Fruit fly (Drosophila melanogaster) whole organism, embryonic: ENCODE data around the gene Stat92E.

Experiments used
- Abd-B ChIP-seq: fragments of 200-800 bp; sonication (Bioruptor generic); optimal IDR thresholded peaks from 2 replicates; lab custom pipeline; 2018; ENCODE audit warnings: missing biosample characterization, mild to moderate bottlenecking, missing genetic modification characterization, moderate library complexity
- Blimp-1 ChIP-seq: fragments of 200-800 bp; sonication (Bioruptor generic); optimal IDR thresholded peaks from 3 replicates; lab custom pipeline; 2018; ENCODE audit warnings: missing biosample characterization, missing genetic modification characterization, mild to moderate bottlenecking, moderate library complexity, missing genetic modification reagents
- BtbVII ChIP-seq: fragments of 200-800 bp; sonication (Bioruptor generic); optimal IDR thresholded peaks from 3 replicates; lab custom pipeline; 2017; ENCODE audit warnings: missing biosample characterization, mild to moderate bottlenecking, missing genetic modification characterization
- CG11093 ChIP-seq: fragments of 200-800 bp; sonication (Bioruptor generic); IDR thresholded peaks from 3 replicates; pipeline ENCODE4 v1.3.6; 2022; ENCODE audit warnings: missing biosample characterization, missing genetic modification characterization
- CG12071 ChIP-seq: fragments of 200-800 bp; sonication (Bioruptor generic); optimal IDR thresholded peaks from 3 replicates; lab custom pipeline; 2018; ENCODE audit warnings: missing biosample characterization, mild to moderate bottlenecking, missing genetic modification characterization
- CG1233 ChIP-seq: fragments of 200-800 bp; sonication (Bioruptor generic); optimal IDR thresholded peaks from 4 replicates; lab custom pipeline; 2018; ENCODE audit warnings: missing biosample characterization, mild to moderate bottlenecking, missing genetic modification characterization
- CG12744 ChIP-seq: fragments of 200-800 bp; sonication (Bioruptor generic); optimal IDR thresholded peaks from 2 replicates; lab custom pipeline; 2016; ENCODE audit warnings: missing biosample characterization, missing genetic modification characterization
- CG13123 ChIP-seq: fragments of 200-800 bp; sonication (Bioruptor generic); optimal IDR thresholded peaks from 2 replicates; lab custom pipeline; 2016; ENCODE audit warnings: missing biosample characterization, missing genetic modification characterization
- CG14014 ChIP-seq: fragments of 200-800 bp; sonication (Bioruptor generic); IDR thresholded peaks from 2 replicates; pipeline ENCODE4 v1.3.6; 2022; ENCODE audit warnings: missing biosample characterization, missing genetic modification characterization
- CG14441 ChIP-seq: fragments of 200-800 bp; sonication (Bioruptor generic); IDR thresholded peaks from 2 replicates; pipeline ENCODE4 v1.3.6; 2022; ENCODE audit warnings: missing biosample characterization, missing genetic modification characterization
- CG1602 ChIP-seq: fragments of 200-800 bp; sonication (Bioruptor generic); optimal IDR thresholded peaks from 3 replicates; lab custom pipeline; 2016; ENCODE audit warnings: missing biosample characterization, missing genetic modification characterization
- CG17361 ChIP-seq: fragments of 200-800 bp; sonication (Bioruptor generic); IDR thresholded peaks from 3 replicates; pipeline ENCODE4 v1.3.6; 2022; ENCODE audit warnings: missing biosample characterization, missing genetic modification characterization
- CG18764 ChIP-seq: fragments of 200-800 bp; sonication (Bioruptor generic); optimal IDR thresholded peaks from 3 replicates; lab custom pipeline; 2016; ENCODE audit warnings: missing biosample characterization, missing genetic modification characterization
- CG2199 ChIP-seq: fragments of 200-800 bp; sonication (Bioruptor generic); IDR thresholded peaks from 3 replicates; pipeline ENCODE4 v1.3.6; 2022; ENCODE audit warnings: missing biosample characterization, missing genetic modification characterization
- CG2712 ChIP-seq: fragments of 200-800 bp; optimal IDR thresholded peaks from 3 replicates; lab custom pipeline; 2019; ENCODE audit warnings: missing biosample characterization, mild to moderate bottlenecking, missing genetic modification characterization, moderate library complexity
- CG30403 ChIP-seq: fragments of 200-800 bp; sonication (Bioruptor generic); optimal IDR thresholded peaks from 3 replicates; lab custom pipeline; 2016; ENCODE audit warnings: missing biosample characterization, missing genetic modification characterization
- CG32772 ChIP-seq: fragments of 200-800 bp; sonication (Bioruptor generic); IDR thresholded peaks from 2 replicates; pipeline ENCODE4 v1.3.6; 2022; ENCODE audit warnings: missing biosample characterization, missing genetic modification characterization
- CG33557 ChIP-seq: fragments of 200-800 bp; sonication (Bioruptor generic); optimal IDR thresholded peaks from 2 replicates; lab custom pipeline; 2019; ENCODE audit warnings: missing biosample characterization, mild to moderate bottlenecking, missing genetic modification characterization, moderate library complexity
- CG4854 ChIP-seq: fragments of 200-800 bp; sonication (Bioruptor generic); optimal IDR thresholded peaks from 2 replicates; lab custom pipeline; 2016; ENCODE audit warnings: missing biosample characterization, missing genetic modification characterization, inconsistent platforms
- CG5180 ChIP-seq: fragments of 200-800 bp; sonication (Bioruptor generic); optimal IDR thresholded peaks from 3 replicates; lab custom pipeline; 2017; ENCODE audit warnings: missing biosample characterization, missing genetic modification characterization, mild to moderate bottlenecking, moderate library complexity, missing genetic modification reagents
- CG6654 ChIP-seq: fragments of 200-800 bp; sonication (Bioruptor generic); optimal IDR thresholded peaks from 2 replicates; lab custom pipeline; 2017; ENCODE audit warnings: missing biosample characterization, mild to moderate bottlenecking, missing genetic modification characterization
- CG7357 ChIP-seq: fragments of 200-800 bp; sonication (Bioruptor generic); IDR thresholded peaks from 3 replicates; pipeline ENCODE4 v1.3.6; 2022; ENCODE audit warnings: missing biosample characterization, missing genetic modification characterization
- Dip3 ChIP-seq: fragments of 200-800 bp; sonication (Bioruptor generic); optimal IDR thresholded peaks from 3 replicates; lab custom pipeline; 2016; ENCODE audit warnings: missing biosample characterization, missing genetic modification characterization
- Hey ChIP-seq: fragments of 200-800 bp; sonication (Bioruptor generic); optimal IDR thresholded peaks from 3 replicates; lab custom pipeline; 2018; ENCODE audit warnings: missing biosample characterization, mild to moderate bottlenecking, missing genetic modification characterization
- Hr39 ChIP-seq: fragments of >200 bp; optimal IDR thresholded peaks from 2 replicates; lab custom pipeline; 2017
- MBD-R2 ChIP-seq: fragments of 200-800 bp; sonication (Bioruptor generic); IDR thresholded peaks from 2 replicates; pipeline ENCODE4 v1.3.6; 2022; ENCODE audit warnings: missing biosample characterization, missing genetic modification characterization
- Myb ChIP-seq: fragments of 200-800 bp; sonication (Bioruptor generic); optimal IDR thresholded peaks from 2 replicates; lab custom pipeline; 2016; ENCODE audit warnings: missing biosample characterization, missing genetic modification characterization
- NK7.1 ChIP-seq: fragments of 200-800 bp; sonication (Bioruptor generic); optimal IDR thresholded peaks from 3 replicates; lab custom pipeline; 2016; ENCODE audit warnings: missing biosample characterization, missing genetic modification characterization
- Oli ChIP-seq: fragments of 200-800 bp; sonication (Bioruptor generic); optimal IDR thresholded peaks from 2 replicates; lab custom pipeline; 2018; ENCODE audit warnings: missing biosample characterization, mild to moderate bottlenecking, missing genetic modification characterization, moderate library complexity
- Rx ChIP-seq: fragments of 200-800 bp; sonication (Bioruptor generic); IDR thresholded peaks from 2 replicates; pipeline ENCODE4 v1.3.6; 2022; ENCODE audit warnings: missing biosample characterization, missing genetic modification characterization
- Sin3A ChIP-seq: fragments of >200 bp; optimal IDR thresholded peaks from 2 replicates; lab custom pipeline; 2018
- Sox102F ChIP-seq: fragments of 200-800 bp; sonication (Bioruptor generic); optimal IDR thresholded peaks from 2 replicates; lab custom pipeline; 2018; ENCODE audit warnings: missing biosample characterization, mild to moderate bottlenecking, missing genetic modification characterization, moderate library complexity
- Sry-δ ChIP-seq: fragments of 200-800 bp; sonication (Bioruptor generic); optimal IDR thresholded peaks from 2 replicates; lab custom pipeline; 2016; ENCODE audit warnings: missing biosample characterization, missing genetic modification characterization
- Ssrp ChIP-seq: fragments of 200-800 bp; sonication (Bioruptor generic); optimal IDR thresholded peaks from 2 replicates; lab custom pipeline; 2018; ENCODE audit warnings: missing biosample characterization, mild to moderate bottlenecking, missing genetic modification characterization, moderate library complexity
- ato ChIP-seq: fragments of 200-800 bp; sonication (Bioruptor generic); IDR thresholded peaks from 2 replicates; pipeline ENCODE4 v1.3.6; 2022; ENCODE audit warnings: missing biosample characterization, missing genetic modification characterization; ENCODE audit not compliant: partially characterized antibody
- bowl ChIP-seq: fragments of 200-800 bp; sonication (Bioruptor generic); IDR thresholded peaks from 2 replicates; pipeline ENCODE4 v1.3.6; 2022; ENCODE audit warnings: missing biosample characterization, missing genetic modification characterization
- br ChIP-seq: fragments of >200 bp; optimal IDR thresholded peaks from 2 replicates; lab custom pipeline; 2017
- crol ChIP-seq: fragments of 200-800 bp; sonication (Bioruptor generic); IDR thresholded peaks from 2 replicates; pipeline ENCODE4 v1.3.6; 2022; ENCODE audit warnings: missing biosample characterization, missing genetic modification characterization
- dati ChIP-seq: fragments of 200-800 bp; sonication (Bioruptor generic); IDR thresholded peaks from 2 replicates; pipeline ENCODE4 v1.3.6; 2022; ENCODE audit warnings: missing biosample characterization, missing genetic modification characterization
- en ChIP-seq: fragments of 200-800 bp; sonication (Bioruptor generic); optimal IDR thresholded peaks from 2 replicates; lab custom pipeline; 2016; ENCODE audit warnings: missing biosample characterization, missing genetic modification characterization
- eyg ChIP-seq: fragments of 200-800 bp; sonication (Bioruptor generic); optimal IDR thresholded peaks from 3 replicates; lab custom pipeline; 2016; ENCODE audit warnings: missing biosample characterization, missing genetic modification characterization
- insv ChIP-seq, 2 experiments: fragments of 200-800 bp; sonication (Bioruptor generic); optimal IDR thresholded peaks; 3 replicates each; lab custom pipeline; 2016 to 2018; ENCODE audit warnings: missing biosample characterization in 2 of 2, missing genetic modification characterization in 2 of 2
- kay ChIP-seq: fragments of 200-800 bp; sonication (Bioruptor generic); optimal IDR thresholded peaks from 2 replicates; lab custom pipeline; 2016; ENCODE audit warnings: missing biosample characterization, missing genetic modification characterization
- otp ChIP-seq: fragments of 200-800 bp; sonication (Bioruptor generic); IDR thresholded peaks from 3 replicates; pipeline ENCODE4, ENCODE4 v1.3.6; 2022; ENCODE audit warnings: missing biosample characterization, missing genetic modification characterization
- p53 ChIP-seq: fragments of 200-800 bp; sonication (Bioruptor generic); optimal IDR thresholded peaks from 2 replicates; lab custom pipeline; 2016; ENCODE audit warnings: missing biosample characterization, missing genetic modification characterization
- sr ChIP-seq: fragments of 200-800 bp; sonication (Bioruptor generic); IDR thresholded peaks from 3 replicates; pipeline ENCODE4 v1.3.6; 2022; ENCODE audit warnings: missing biosample characterization, missing genetic modification characterization
- tgo ChIP-seq: fragments of 200-800 bp; sonication (Bioruptor generic); IDR thresholded peaks from 3 replicates; pipeline ENCODE4 v1.3.6; 2022; ENCODE audit warnings: missing biosample characterization, missing genetic modification characterization
- tx ChIP-seq: fragments of 200-800 bp; sonication (Bioruptor generic); optimal IDR thresholded peaks from 2 replicates; lab custom pipeline; 2016; ENCODE audit warnings: missing biosample characterization, missing genetic modification characterization
- vfl ChIP-seq: fragments of 200-800 bp; sonication (Bioruptor generic); optimal IDR thresholded peaks from 2 replicates; lab custom pipeline; 2016; ENCODE audit warnings: missing biosample characterization, missing genetic modification characterization
- zen ChIP-seq: fragments of 200-800 bp; sonication (Bioruptor generic); optimal IDR thresholded peaks from 3 replicates; lab custom pipeline; 2018; ENCODE audit warnings: missing biosample characterization, mild to moderate bottlenecking, missing genetic modification characterization, moderate library complexity
- zfh1 ChIP-seq: fragments of 200-800 bp; sonication (Bioruptor generic); IDR thresholded peaks from 3 replicates; pipeline ENCODE4 v1.3.6; 2022; ENCODE audit warnings: missing biosample characterization, missing genetic modification characterization

The Stat92E gene

DNA sequence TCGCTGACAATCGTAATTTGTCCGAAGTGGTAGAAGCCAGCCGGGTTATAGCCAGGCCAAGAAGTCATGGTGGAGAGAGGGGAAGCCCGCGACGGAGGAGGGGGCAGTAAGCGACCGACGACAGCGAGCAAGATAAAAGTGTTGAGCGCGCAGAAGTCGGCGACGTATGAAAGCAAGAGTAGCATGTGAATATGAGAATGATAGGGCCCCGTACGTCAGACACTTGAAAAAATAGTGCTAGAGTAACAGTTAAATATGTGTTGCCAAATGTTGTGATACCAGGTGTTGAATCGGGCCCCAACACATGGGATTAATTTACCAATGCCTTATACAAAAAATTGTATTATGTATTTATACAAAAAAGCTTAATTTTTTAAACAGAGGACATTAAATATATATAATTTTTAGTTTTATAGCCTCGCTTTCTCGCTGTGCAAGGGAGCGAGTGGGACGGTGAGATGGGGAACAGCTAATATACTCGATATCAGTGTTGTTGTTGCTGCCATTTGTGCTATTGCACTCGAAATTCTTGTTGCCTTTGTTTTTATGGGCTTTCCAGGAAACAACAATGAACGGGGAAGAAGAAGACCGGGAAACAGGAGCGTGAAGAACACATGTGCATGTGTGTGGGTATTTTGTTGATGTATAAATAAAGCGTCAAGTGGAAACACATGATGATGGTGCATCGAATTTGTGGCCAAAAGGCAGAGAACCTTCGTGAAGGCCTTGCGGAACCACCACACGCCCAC, 2.1 kb downstream of the Stat92E start (continued):
- no peak for TF ChIP-seq Sin3A (lab: Kevin White, UChicago)
- TF ChIP-seq NK7.1, result no peak
- peak; percentile 89 for TF ChIP-seq tgo
- TF ChIP-seq Sox102F, result peak; percentile 84
- peak; percentile 87 for TF ChIP-seq Oli (tag; lab: Kevin White, UChicago)
- peak; percentile 89 for TF ChIP-seq CG5180 (GFP tag; lab: Kevin White, UChicago)
- TF ChIP-seq CG14014 (GFP tag; lab: Robert Waterston, UW), result peak; percentile 85
- peak; percentile 45 for TF ChIP-seq CG4854
- peak; percentile 80 for TF ChIP-seq CG14441
- peak; percentile 66 for TF ChIP-seq CG12071 (GFP tag; lab: Kevin White, UChicago)
- TF ChIP-seq Hey (tag; lab: Kevin White, UChicago), result peak; percentile 96
- TF ChIP-seq Blimp-1 (GFP tag; lab: Kevin White, UChicago), result peak; percentile 93
- no peak for TF ChIP-seq Hr39 (lab: Kevin White, UChicago)
- TF ChIP-seq CG30403, result peak; percentile 81
- TF ChIP-seq Rx (GFP tag; lab: Robert Waterston, UW), result peak; percentile 73
- peak; percentile 81 for TF ChIP-seq CG1602
- TF ChIP-seq CG17361 (GFP tag; lab: Robert Waterston, UW), result peak; percentile 85
- TF ChIP-seq CG32772 (GFP tag; lab: Robert Waterston, UW), result peak; percentile 82
- TF ChIP-seq CG2712, result peak; percentile 93
- TF ChIP-seq zen (tag; lab: Kevin White, UChicago), result peak; percentile 64
- peak; percentile 21 for TF ChIP-seq vfl (GFP tag; lab: Kevin White, UChicago)
- peak; percentile 79 for TF ChIP-seq BtbVII
- no peak; the same call in 2 of the 3 replicates for TF ChIP-seq CG2199
- TF ChIP-seq br (lab: Kevin White, UChicago), result no peak
- TF ChIP-seq Ssrp (tag; lab: Kevin White, UChicago), result peak; percentile 89
- peak; percentile 89 for TF ChIP-seq zfh1
- 0 out of 3 replicates have a peak, but pooled peaks have one; percentile 10 for TF ChIP-seq sr (GFP tag; lab: Robert Waterston, UW)
- no peak for TF ChIP-seq Sry-δ (GFP tag; lab: Kevin White, UChicago)
- TF ChIP-seq CG1233 (GFP tag; lab: Kevin White, UChicago), result peak; percentile 80
- peak; percentile 62; the same call in 1 of the 2 replicates for TF ChIP-seq dati (GFP tag; lab: Robert Waterston, UW)
- TF ChIP-seq Myb (GFP tag; lab: Kevin White, UChicago), result no peak
- TF ChIP-seq CG33557 (GFP tag; lab: Kevin White, UChicago), result peak; percentile 76
- no peak for TF ChIP-seq tx
- no peak for TF ChIP-seq ato (GFP tag; lab: Robert Waterston, UW)
- no peak for TF ChIP-seq Dip3 (GFP tag; lab: Kevin White, UChicago)
- TF ChIP-seq en (GFP tag; lab: Kevin White, UChicago), result no peak
- TF ChIP-seq kay, result peak; percentile 62
- no peak for TF ChIP-seq insv (GFP tag; optimal IDR thresholded peaks at IDR 0.05; lab: Kevin White, UChicago)
- TF ChIP-seq bowl (GFP tag; lab: Robert Waterston, UW), result 0 out of 2 replicates have a peak, but pooled peaks have one; percentile 42
- TF ChIP-seq CG7357 (GFP tag; lab: Robert Waterston, UW), result peak; percentile 80
- TF ChIP-seq otp (GFP tag; lab: Robert Waterston, UW), result peak; percentile 77
- TF ChIP-seq CG12744, result no peak
- peak; percentile 67; the same call in 2 of the 3 replicates for TF ChIP-seq CG11093 (GFP tag; lab: Robert Waterston, UW)
- TF ChIP-seq Abd-B (GFP tag; lab: Kevin White, UChicago), result peak; percentile 86
- peak; percentile 78 for TF ChIP-seq CG6654 (GFP tag; lab: Kevin White, UChicago)
- TF ChIP-seq eyg, result peak; percentile 4
- peak; percentile 62 for TF ChIP-seq MBD-R2 (GFP tag; lab: Robert Waterston, UW)
- peak; percentile 66 for TF ChIP-seq CG18764
- peak; percentile 43 for TF ChIP-seq CG13123 (GFP tag; lab: Kevin White, UChicago)
- TF ChIP-seq crol (GFP tag; lab: Robert Waterston, UW), result peak; percentile 95
- TF ChIP-seq p53 (GFP tag; lab: Kevin White, UChicago), result no peak
